Worm (Caenorhabditis elegans): ENCODE measurements around the gene sra-29.

- TF ChIP-seq lag-1 (GFP tag; IDR thresholded peaks at IDR 0.05) = no peak
- no peak for TF ChIP-seq somi-1 (GFP tag; optimal IDR thresholded peaks at IDR 0.05)
- TF ChIP-seq K12H6.12 (tag; optimal IDR thresholded peaks at IDR 0.05) = no peak
- TF ChIP-seq rcor-1 (GFP tag; IDR thresholded peaks at IDR 0.05) = no peak; the same call in 1 of the 2 replicates
- no peak for TF ChIP-seq lin-40 (tag; optimal IDR thresholded peaks at IDR 0.05)
- TF ChIP-seq ztf-22 (GFP tag; optimal IDR thresholded peaks at IDR 0.05) = no peak
- no peak for TF ChIP-seq B0035.1 (tag; optimal IDR thresholded peaks at IDR 0.05)
- TF ChIP-seq ama-1 (optimal IDR thresholded peaks at IDR 0.05) = no peak
- peak in 1 of 2 experiments; percentile 8 for TF ChIP-seq ama-1 (GFP tag; optimal IDR thresholded peaks at IDR 0.05)
- no peak for TF ChIP-seq ets-4 (GFP tag; optimal IDR thresholded peaks at IDR 0.05)
- peak; percentile 47; the same call in 1 of the 2 replicates for TF ChIP-seq ceh-100 (GFP tag; IDR thresholded peaks at IDR 0.05)
- no peak for TF ChIP-seq ekl-4 (GFP tag; IDR thresholded peaks at IDR 0.05)
- no peak for TF ChIP-seq pha-4 (tag; optimal IDR thresholded peaks at IDR 0.05)
These were observed 10.5 kb downstream of the sra-29 start, which contains the start of gene mpz-3 for ce11 chrII:6565077-6565476.
